Worm (Caenorhabditis elegans) whole organism, L4 larva: Measurements from ENCODE around the gene lrch-1.

Experiments used
- F10B5.3 ChIP-seq: sonication (generic microtip); optimal IDR thresholded peaks from 2 replicates; lab custom pipeline; 2016; ENCODE audit warnings: mild to moderate bottlenecking, missing genetic modification characterization, missing compliant biosample characterization
- F26F4.8 ChIP-seq: fragments of 200-800 bp; sonication (Bioruptor generic); conservative IDR thresholded peaks from 2 replicates; pipeline ENCODE4 v1.3.6; 2022; ENCODE audit warnings: missing genetic modification characterization, missing compliant biosample characterization
- F37D6.2 ChIP-seq: sonication (generic microtip); optimal IDR thresholded peaks from 2 replicates; lab custom pipeline; 2016; ENCODE audit warnings: mild to moderate bottlenecking, missing genetic modification characterization, missing compliant biosample characterization
- R02D3.7 ChIP-seq: fragments of 150-350 bp; sonication (generic microtip); optimal IDR thresholded peaks from 3 replicates; lab custom pipeline; 2014; ENCODE audit warnings: missing biosample characterization, missing genetic modification characterization
- T20F7.1 ChIP-seq: fragments of 200-800 bp; sonication (Bioruptor generic); optimal IDR thresholded peaks from 2 replicates; lab custom pipeline; 2018; ENCODE audit warnings: mild to moderate bottlenecking, missing genetic modification characterization, missing compliant biosample characterization
- T26A8.4 ChIP-seq: fragments of 200-800 bp; sonication (Bioruptor generic); IDR thresholded peaks from 2 replicates; pipeline ENCODE4 v1.3.6; 2022; ENCODE audit warnings: missing genetic modification characterization, missing compliant biosample characterization
- Y5F2A.4 ChIP-seq: fragments of 200-800 bp; sonication (Bioruptor generic); optimal IDR thresholded peaks from 2 replicates; lab custom pipeline; 2018; ENCODE audit warnings: mild to moderate bottlenecking, missing genetic modification characterization, missing compliant biosample characterization
- ZK337.2 ChIP-seq: fragments of 200-800 bp; sonication (Bioruptor generic); IDR thresholded peaks from 2 replicates; pipeline ENCODE4 v1.3.6; 2022; ENCODE audit warnings: missing genetic modification reagents, missing genetic modification characterization, missing compliant biosample characterization
- aha-1 ChIP-seq: fragments of 150-350 bp; peaks from one replicate; lab custom pipeline; 2014; ENCODE audit warnings: missing biosample characterization, missing genetic modification characterization
- aly-2 ChIP-seq: sonication (generic microtip); optimal IDR thresholded peaks from 2 replicates; lab custom pipeline; 2018; ENCODE audit warnings: missing biosample characterization, missing genetic modification characterization
- ama-1 ChIP-seq: fragments of 150-350 bp; optimal IDR thresholded peaks from 2 replicates; lab custom pipeline; 2014; ENCODE audit warnings: inconsistent platforms, mixed read lengths
- ceh-28 ChIP-seq: fragments of 150-350 bp; optimal IDR thresholded peaks from 2 replicates; lab custom pipeline; 2014; ENCODE audit warnings: missing biosample characterization, missing genetic modification reagents, missing genetic modification characterization
- ceh-44 ChIP-seq: fragments of 200-800 bp; sonication (Bioruptor generic); IDR thresholded peaks from 2 replicates; pipeline ENCODE4 v1.3.6; 2022; ENCODE audit warnings: missing genetic modification reagents, missing genetic modification characterization, missing compliant biosample characterization
- ceh-62 ChIP-seq: sonication (generic microtip); optimal IDR thresholded peaks from 2 replicates; lab custom pipeline; 2017; ENCODE audit warnings: missing biosample characterization, missing genetic modification characterization
- ceh-82 ChIP-seq: sonication (generic microtip); optimal IDR thresholded peaks from 2 replicates; lab custom pipeline; 2017; ENCODE audit warnings: missing biosample characterization, missing genetic modification characterization
- ces-1 ChIP-seq: fragments of 150-350 bp; sonication (generic microtip); optimal IDR thresholded peaks from 4 replicates; lab custom pipeline; 2014; ENCODE audit warnings: missing biosample characterization, missing genetic modification reagents, missing genetic modification characterization
- ctbp-1 ChIP-seq: fragments of 200-800 bp; sonication (Bioruptor generic); IDR thresholded peaks from 2 replicates; pipeline ENCODE4 v1.3.6; 2022; ENCODE audit warnings: missing genetic modification reagents, missing genetic modification characterization, missing compliant biosample characterization
- daf-19 ChIP-seq: fragments of 200-800 bp; sonication (Bioruptor generic); conservative IDR thresholded peaks from 2 replicates; pipeline ENCODE4 v1.3.6; 2022; ENCODE audit warnings: missing genetic modification characterization, missing compliant biosample characterization
- dmd-6 ChIP-seq: fragments of 200-800 bp; sonication (Bioruptor generic); IDR thresholded peaks from 2 replicates; pipeline ENCODE4 v1.3.6; 2022; ENCODE audit warnings: missing genetic modification reagents, missing genetic modification characterization, missing compliant biosample characterization
- dmd-8 ChIP-seq: fragments of 200-800 bp; sonication (Bioruptor generic); IDR thresholded peaks from 2 replicates; pipeline ENCODE4 v1.3.6; 2022; ENCODE audit warnings: missing genetic modification characterization, missing compliant biosample characterization
- egl-27 ChIP-seq: sonication (generic microtip); optimal IDR thresholded peaks from 3 replicates; lab custom pipeline; 2017; ENCODE audit warnings: missing biosample characterization, missing genetic modification reagents, missing genetic modification characterization
- fkh-10 ChIP-seq: fragments of 150-350 bp; optimal IDR thresholded peaks from 2 replicates; lab custom pipeline; 2014; ENCODE audit warnings: missing biosample characterization, missing genetic modification reagents, missing genetic modification characterization
- gei-8 ChIP-seq: fragments of 200-800 bp; sonication (Bioruptor generic); optimal IDR thresholded peaks from 2 replicates; lab custom pipeline; 2018; ENCODE audit warnings: mild to moderate bottlenecking, missing genetic modification characterization, missing compliant biosample characterization
- hlh-30 ChIP-seq: sonication (generic microtip); optimal IDR thresholded peaks from 2 replicates; lab custom pipeline; 2017; ENCODE audit warnings: antibody characterized with exemption, mild to moderate bottlenecking, missing genetic modification characterization, missing compliant biosample characterization; ENCODE audit not compliant: insufficient read depth
- hmg-1.1 ChIP-seq: fragments of 200-800 bp; sonication (Bioruptor generic); IDR thresholded peaks from 2 replicates; pipeline ENCODE4 v1.3.6; 2022; ENCODE audit warnings: missing genetic modification reagents, missing genetic modification characterization, missing compliant biosample characterization
- lin-29 ChIP-seq: fragments of 200-800 bp; sonication (Bioruptor generic); IDR thresholded peaks from 2 replicates; pipeline ENCODE4 v1.3.6; 2022; ENCODE audit warnings: missing genetic modification reagents, missing genetic modification characterization, missing compliant biosample characterization
- lin-38 ChIP-seq: fragments of 200-800 bp; sonication (Bioruptor generic); IDR thresholded peaks from 2 replicates; pipeline ENCODE4 v1.3.6; 2022; ENCODE audit warnings: missing genetic modification reagents, missing genetic modification characterization, missing compliant biosample characterization
- madf-5 ChIP-seq, 2 experiments: fragments of 200-800 bp; sonication (Bioruptor generic); IDR thresholded peaks; 2 replicates each; pipeline ENCODE4 v1.3.6; 2022; ENCODE audit warnings: missing compliant biosample characterization in 2 of 2, missing genetic modification characterization in 2 of 2
- madf-9 ChIP-seq: fragments of 200-800 bp; sonication (Bioruptor generic); conservative IDR thresholded peaks from 2 replicates; pipeline ENCODE4 v1.3.6; 2022; ENCODE audit warnings: missing genetic modification reagents, missing genetic modification characterization, missing compliant biosample characterization
- mep-1 ChIP-seq: fragments of 150-350 bp; sonication (generic microtip); optimal IDR thresholded peaks from 3 replicates; lab custom pipeline; 2014; ENCODE audit warnings: missing biosample characterization, missing genetic modification characterization
- mes-2 ChIP-seq: sonication (generic microtip); optimal IDR thresholded peaks from 2 replicates; lab custom pipeline; 2016; ENCODE audit warnings: missing genotype, mild to moderate bottlenecking, missing genetic modification characterization, missing compliant biosample characterization; ENCODE audit not compliant: poor library complexity, severe bottlenecking
- nhr-11 ChIP-seq: fragments of 150-350 bp; optimal IDR thresholded peaks from 2 replicates; lab custom pipeline; 2014; ENCODE audit warnings: missing biosample characterization, missing genetic modification characterization
- nhr-111 ChIP-seq: fragments of 200-800 bp; sonication (Bioruptor generic); optimal IDR thresholded peaks from 2 replicates; lab custom pipeline; 2018; ENCODE audit warnings: mild to moderate bottlenecking, missing genetic modification characterization, missing compliant biosample characterization
- nhr-237 ChIP-seq: sonication (generic microtip); optimal IDR thresholded peaks from 2 replicates; lab custom pipeline; 2017; ENCODE audit warnings: missing biosample characterization, missing genetic modification characterization
- nhr-48 ChIP-seq: sonication (generic microtip); optimal IDR thresholded peaks from 2 replicates; lab custom pipeline; 2016; ENCODE audit warnings: mild to moderate bottlenecking, missing genetic modification characterization, missing compliant biosample characterization
- pha-4 ChIP-seq, 2 experiments: fragments of 150-350 bp in 1 of 2; fragments of 200-800 bp in 1 of 2; sonication (Bioruptor generic) in 1 of 2; IDR thresholded peaks in 1 of 2; optimal IDR thresholded peaks in 1 of 2; 2 replicates each; pipeline versions ENCODE4 v1.3.6 to Lab custom; 2014 to 2022; ENCODE audit warnings: missing genetic modification characterization in 2 of 2, missing genetic modification reagents in 2 of 2, missing biosample characterization in 1 of 2, missing compliant biosample characterization in 1 of 2
- php-3 ChIP-seq: fragments of 200-800 bp; sonication (Bioruptor generic); IDR thresholded peaks from 2 replicates; pipeline ENCODE4 v1.3.6; 2022; ENCODE audit warnings: missing genetic modification reagents, missing genetic modification characterization, missing compliant biosample characterization
- pqm-1 ChIP-seq: sonication (generic microtip); optimal IDR thresholded peaks from 2 replicates; lab custom pipeline; 2017; ENCODE audit warnings: missing biosample characterization, missing genetic modification characterization
- sdz-12 ChIP-seq: fragments of 200-800 bp; sonication (Bioruptor generic); optimal IDR thresholded peaks from 2 replicates; lab custom pipeline; 2018; ENCODE audit warnings: mild to moderate bottlenecking, missing genetic modification characterization, missing compliant biosample characterization
- set-16 ChIP-seq: fragments of 200-800 bp; sonication (Bioruptor generic); IDR thresholded peaks from 2 replicates; pipeline ENCODE4 v1.3.6; 2022; ENCODE audit warnings: missing genetic modification reagents, missing genetic modification characterization, missing compliant biosample characterization
- snpc-4 ChIP-seq: fragments of 150-350 bp; optimal IDR thresholded peaks from 2 replicates; lab custom pipeline; 2014; ENCODE audit warnings: missing biosample characterization, missing genetic modification characterization
- unc-130 ChIP-seq: sonication (generic microtip); optimal IDR thresholded peaks from 2 replicates; lab custom pipeline; 2016; ENCODE audit warnings: missing genetic modification reagents, missing genetic modification characterization, missing compliant biosample characterization
- unc-39 ChIP-seq: sonication (generic microtip); optimal IDR thresholded peaks from 2 replicates; lab custom pipeline; 2017; ENCODE audit warnings: missing biosample characterization, missing genetic modification characterization
- vab-7 ChIP-seq: fragments of 200-800 bp; sonication (Bioruptor generic); IDR thresholded peaks from 2 replicates; pipeline ENCODE4 v1.3.6; 2022; ENCODE audit warnings: missing genetic modification reagents, missing genetic modification characterization, missing compliant biosample characterization
- ztf-11 ChIP-seq: fragments of 150-350 bp; optimal IDR thresholded peaks from 2 replicates; lab custom pipeline; 2014; ENCODE audit warnings: missing biosample characterization, missing genetic modification characterization
- ztf-7 ChIP-seq: fragments of 150-350 bp; optimal IDR thresholded peaks from 2 replicates; lab custom pipeline; 2014; ENCODE audit warnings: missing biosample characterization, missing genetic modification characterization

Gene lrch-1

ce11 chrX:6251947-6252617 lies 35.6 kb upstream of the lrch-1 start (continued):
- TF ChIP-seq ZK337.2 = no peak
- TF ChIP-seq sdz-12 (GFP tag; lab: Kevin White, UChicago) = peak; percentile 31
- TF ChIP-seq vab-7 (GFP tag; lab: Robert Waterston, UW) = no peak
- no peak for TF ChIP-seq R02D3.7 (tag; lab: Kevin White, UChicago)
- peak; percentile 73 for TF ChIP-seq nhr-11 (tag; lab: Kevin White, UChicago)
- TF ChIP-seq set-16 (GFP tag; lab: Robert Waterston, UW) = peak; percentile 85
- TF ChIP-seq aly-2 = no peak
- 0 out of 2 replicates have a peak, but pooled peaks have one; percentile 28 for TF ChIP-seq madf-9 (GFP tag; lab: Robert Waterston, UW)
- TF ChIP-seq F26F4.8 (GFP tag; lab: Robert Waterston, UW) = no peak
- peak; percentile 58 for TF ChIP-seq mep-1 (tag; lab: Kevin White, UChicago)
- no peak for TF ChIP-seq ceh-82 (tag; lab: Kevin White, UChicago)
- no peak for TF ChIP-seq ztf-11 (tag; lab: Kevin White, UChicago)
- TF ChIP-seq unc-130 (GFP tag; lab: Kevin White, UChicago) = no peak
- TF ChIP-seq dmd-6 = peak; percentile 63
- TF ChIP-seq hlh-30 (tag; lab: Kevin White, UChicago) = peak; percentile 7
- TF ChIP-seq ceh-62 (tag; lab: Kevin White, UChicago) = no peak
- TF ChIP-seq T20F7.1 (GFP tag; lab: Kevin White, UChicago) = no peak
- TF ChIP-seq Y5F2A.4 = no peak
- no peak for TF ChIP-seq F37D6.2
- peak; percentile 98 for TF ChIP-seq aha-1 (tag; lab: Kevin White, UChicago)
- peak; percentile 69; the same call in 1 of the 2 replicates for TF ChIP-seq T26A8.4
- peak; percentile 99 for TF ChIP-seq ama-1 (lab: Kevin White, UChicago)
- TF ChIP-seq nhr-48 = peak; percentile 15

ce11 chrX:6251321-6251720 lies 34.9 kb upstream of the lrch-1 start:
- TF ChIP-seq dmd-8 (GFP tag; lab: Robert Waterston, UW) (no peak), mes-2 (tag; lab: Kevin White, UChicago) (no peak), aha-1 (tag; lab: Kevin White, UChicago) (peak; percentile 97)

- TF ChIP-seq snpc-4 = no peak
- TF ChIP-seq fkh-10 = peak; percentile 72
- no peak for TF ChIP-seq unc-39
- TF ChIP-seq lin-29 (GFP tag; lab: Robert Waterston, UW) = no peak
- TF ChIP-seq lin-38 = no peak
- peak; percentile 89 for TF ChIP-seq ces-1 (GFP tag; lab: Kevin White, UChicago)
- peak; percentile 68; the same call in 1 of the 2 replicates for TF ChIP-seq ZK337.2
- TF ChIP-seq madf-5 (GFP tag; IDR thresholded peaks at IDR 0.05; lab: Robert Waterston, UW) = no peak
- no peak for TF ChIP-seq ceh-44
- 0 out of 2 replicates have a peak, but pooled peaks have one; percentile 13 for TF ChIP-seq hmg-1.1
- peak; percentile 67; the same call in 1 of the 2 replicates for TF ChIP-seq ctbp-1
- TF ChIP-seq, all 104 proteins: peak for 5
Measured at ce11 chrX:6250866-6251265, 34.4 kb upstream of the lrch-1 start.

ce11 chrX:6250272-6250752 lies 33.9 kb upstream of the lrch-1 start:
- TF ChIP-seq aha-1 (tag; lab: Kevin White, UChicago) = peak; percentile 7
- no peak for TF ChIP-seq F10B5.3 (tag; lab: Kevin White, UChicago)
- no peak for TF ChIP-seq F26F4.8 (GFP tag; lab: Robert Waterston, UW)
- TF ChIP-seq egl-27 = no peak
- peak; percentile 66 for TF ChIP-seq pqm-1 (tag; lab: Kevin White, UChicago)
- peak; percentile 81 for TF ChIP-seq ztf-7
- TF ChIP-seq php-3 (GFP tag; lab: Robert Waterston, UW) = no peak
- TF ChIP-seq unc-130 (GFP tag; lab: Kevin White, UChicago) = no peak
- TF ChIP-seq dmd-6 = peak; percentile 69
- no peak for TF ChIP-seq daf-19 (GFP tag; lab: Robert Waterston, UW)
- TF ChIP-seq mep-1 (tag; lab: Kevin White, UChicago) = peak; percentile 75
- TF ChIP-seq gei-8 (GFP tag; lab: Kevin White, UChicago) = no peak
- no peak for TF ChIP-seq nhr-237
- no peak for TF ChIP-seq ceh-28 (tag; lab: Kevin White, UChicago)
- TF ChIP-seq nhr-111 (GFP tag; lab: Kevin White, UChicago) = no peak
- TF ChIP-seq pha-4 (GFP tag; IDR thresholded peaks at IDR 0.05; lab: Robert Waterston, UW) = no peak
- TF ChIP-seq pha-4 (tag; optimal IDR thresholded peaks at IDR 0.05; lab: Kevin White, UChicago) = no peak
